Fruit fly (Drosophila melanogaster) whole organism, embryonic: ENCODE data around the gene CG1607.
A peak's percentile ranks its signal among the peaks of the same experiment; 100 is the strongest.

Source experiments
- ATbp ChIP-seq: fragments of 200-800 bp; sonication (Bioruptor generic); optimal IDR thresholded peaks from 2 replicates; lab custom pipeline; 2017; ENCODE audit warnings: missing biosample characterization, mild to moderate bottlenecking, missing genetic modification characterization, missing genetic modification reagents
- B-H1 ChIP-seq: fragments of 200-800 bp; sonication (Bioruptor generic); IDR thresholded peaks from 3 replicates; pipeline ENCODE4 v1.3.6; 2022; ENCODE audit warnings: missing biosample characterization, missing genetic modification characterization
- CG10274 ChIP-seq: fragments of 200-800 bp; sonication (Bioruptor generic); optimal IDR thresholded peaks from 3 replicates; lab custom pipeline; 2017; ENCODE audit warnings: missing biosample characterization, mild to moderate bottlenecking, missing genetic modification characterization
- CG10431 ChIP-seq: fragments of 200-800 bp; sonication (Bioruptor generic); optimal IDR thresholded peaks from 3 replicates; lab custom pipeline; 2018; ENCODE audit warnings: missing biosample characterization, mild to moderate bottlenecking, missing genetic modification characterization
- CG10654 ChIP-seq: fragments of 200-800 bp; sonication (Bioruptor generic); optimal IDR thresholded peaks from 2 replicates; lab custom pipeline; 2016; ENCODE audit warnings: missing biosample characterization, missing genetic modification characterization
- CG12391 ChIP-seq: fragments of 200-800 bp; sonication (Bioruptor generic); optimal IDR thresholded peaks from 3 replicates; lab custom pipeline; 2018; ENCODE audit warnings: missing biosample characterization, mild to moderate bottlenecking, missing genetic modification characterization, moderate library complexity
- CG13123 ChIP-seq: fragments of 200-800 bp; sonication (Bioruptor generic); optimal IDR thresholded peaks from 2 replicates; lab custom pipeline; 2016; ENCODE audit warnings: missing biosample characterization, missing genetic modification characterization
- CG14014 ChIP-seq: fragments of 200-800 bp; sonication (Bioruptor generic); IDR thresholded peaks from 2 replicates; pipeline ENCODE4 v1.3.6; 2022; ENCODE audit warnings: missing biosample characterization, missing genetic modification characterization
- CG1529 ChIP-seq: fragments of 200-800 bp; sonication (Bioruptor generic); optimal IDR thresholded peaks from 3 replicates; lab custom pipeline; 2018; ENCODE audit warnings: missing biosample characterization, missing genetic modification characterization
- CG16779 ChIP-seq: fragments of 200-800 bp; sonication (Bioruptor generic); IDR thresholded peaks from 2 replicates; pipeline ENCODE4 v1.3.6; 2022; ENCODE audit warnings: missing biosample characterization, missing genetic modification characterization
- CG18011 ChIP-seq: fragments of 200-800 bp; sonication (Bioruptor generic); optimal IDR thresholded peaks from 2 replicates; lab custom pipeline; 2017; ENCODE audit warnings: missing biosample characterization, missing genetic modification characterization, mild to moderate bottlenecking, moderate library complexity, missing genotype
- CG2712 ChIP-seq: fragments of 200-800 bp; optimal IDR thresholded peaks from 3 replicates; lab custom pipeline; 2019; ENCODE audit warnings: missing biosample characterization, mild to moderate bottlenecking, missing genetic modification characterization, moderate library complexity
- CG32532 ChIP-seq: fragments of 200-800 bp; sonication (Bioruptor generic); IDR thresholded peaks from 2 replicates; pipeline ENCODE4 v1.3.6; 2022; ENCODE audit warnings: missing biosample characterization, missing genetic modification characterization
- CG4854 ChIP-seq: fragments of 200-800 bp; sonication (Bioruptor generic); optimal IDR thresholded peaks from 2 replicates; lab custom pipeline; 2016; ENCODE audit warnings: missing biosample characterization, missing genetic modification characterization, inconsistent platforms
- CG5953 ChIP-seq: fragments of 200-800 bp; sonication (Bioruptor generic); IDR thresholded peaks from 2 replicates; pipeline ENCODE4 v1.3.6; 2022; ENCODE audit warnings: missing biosample characterization, missing genetic modification characterization
- CG6175 ChIP-seq: fragments of 200-800 bp; sonication (Bioruptor generic); IDR thresholded peaks from 3 replicates; pipeline ENCODE4 v1.3.6; 2022; ENCODE audit warnings: missing biosample characterization, missing genetic modification characterization
- CG7745 ChIP-seq: fragments of 200-800 bp; sonication (Bioruptor generic); optimal IDR thresholded peaks from 2 replicates; lab custom pipeline; 2018; ENCODE audit warnings: missing biosample characterization, mild to moderate bottlenecking, missing genetic modification characterization, moderate library complexity
- CG8944 ChIP-seq: fragments of 200-800 bp; sonication (Bioruptor generic); optimal IDR thresholded peaks from 3 replicates; lab custom pipeline; 2016; ENCODE audit warnings: missing biosample characterization, missing genetic modification characterization
- CTCF ChIP-seq: fragments of 200-800 bp; sonication (Bioruptor generic); optimal IDR thresholded peaks from 2 replicates; lab custom pipeline; 2017; ENCODE audit warnings: missing biosample characterization, mild to moderate bottlenecking, missing genetic modification characterization, moderate library complexity
- Dad ChIP-seq: fragments of 200-800 bp; sonication (Bioruptor generic); optimal IDR thresholded peaks from 3 replicates; lab custom pipeline; 2016; ENCODE audit warnings: missing biosample characterization, missing genetic modification characterization
- Dll ChIP-seq: fragments of 200-800 bp; sonication (Bioruptor generic); IDR thresholded peaks from 4 replicates; pipeline ENCODE4 v1.3.6; 2022; ENCODE audit warnings: missing biosample characterization, missing genetic modification characterization; ENCODE audit not compliant: partially characterized antibody
- Doc3 ChIP-seq: fragments of 200-800 bp; sonication (Bioruptor generic); IDR thresholded peaks from 3 replicates; pipeline ENCODE4 v1.3.6; 2022; ENCODE audit warnings: missing biosample characterization, missing genetic modification characterization; ENCODE audit not compliant: partially characterized antibody
- Elba2 ChIP-seq: fragments of 200-800 bp; sonication (Bioruptor generic); optimal IDR thresholded peaks from 3 replicates; lab custom pipeline; 2016; ENCODE audit warnings: missing biosample characterization, missing genetic modification characterization
- Fer2 ChIP-seq: fragments of 200-800 bp; sonication (Bioruptor generic); optimal IDR thresholded peaks from 2 replicates; lab custom pipeline; 2018; ENCODE audit warnings: missing biosample characterization, mild to moderate bottlenecking, missing genetic modification characterization, moderate library complexity
- HLH54F ChIP-seq: fragments of 200-800 bp; sonication (Bioruptor generic); optimal IDR thresholded peaks from 3 replicates; lab custom pipeline; 2016; ENCODE audit warnings: missing biosample characterization, missing genetic modification characterization
- HLHmδ ChIP-seq: fragments of 200-800 bp; sonication (Bioruptor generic); optimal IDR thresholded peaks from 2 replicates; lab custom pipeline; 2018; ENCODE audit warnings: missing biosample characterization, mild to moderate bottlenecking, missing genetic modification characterization, moderate library complexity
- Med ChIP-seq: fragments of 200-800 bp; sonication (Bioruptor generic); peaks from one replicate; lab custom pipeline; 2016; ENCODE audit warnings: missing biosample characterization, missing genetic modification characterization, mild to moderate bottlenecking, inconsistent platforms, moderate library complexity
- Scr ChIP-seq: fragments of 200-800 bp; sonication (Bioruptor generic); IDR thresholded peaks from 2 replicates; pipeline ENCODE4 v1.3.6; 2022; ENCODE audit warnings: missing biosample characterization, missing genetic modification characterization; ENCODE audit not compliant: partially characterized antibody
- Side ChIP-seq: fragments of 200-800 bp; sonication (Bioruptor generic); optimal IDR thresholded peaks from 2 replicates; lab custom pipeline; 2016; ENCODE audit warnings: missing biosample characterization, missing genetic modification characterization
- Spps ChIP-seq: fragments of 200-800 bp; sonication (Bioruptor generic); optimal IDR thresholded peaks from 2 replicates; lab custom pipeline; 2018; ENCODE audit warnings: missing biosample characterization, mild to moderate bottlenecking, missing genetic modification characterization
- ab ChIP-seq: fragments of 200-800 bp; sonication (Bioruptor generic); optimal IDR thresholded peaks from 2 replicates; lab custom pipeline; 2016; ENCODE audit warnings: missing biosample characterization, missing genetic modification characterization
- bigmax ChIP-seq: fragments of 200-800 bp; sonication (Bioruptor generic); optimal IDR thresholded peaks from 2 replicates; lab custom pipeline; 2018; ENCODE audit warnings: missing biosample characterization, mild to moderate bottlenecking, missing genetic modification characterization
- bowl ChIP-seq: fragments of 200-800 bp; sonication (Bioruptor generic); IDR thresholded peaks from 2 replicates; pipeline ENCODE4 v1.3.6; 2022; ENCODE audit warnings: missing biosample characterization, missing genetic modification characterization
- br ChIP-seq: fragments of >200 bp; optimal IDR thresholded peaks from 2 replicates; lab custom pipeline; 2017
- btn ChIP-seq: fragments of 200-800 bp; sonication (Bioruptor generic); optimal IDR thresholded peaks from 2 replicates; lab custom pipeline; 2016; ENCODE audit warnings: missing biosample characterization, missing genetic modification characterization
- cad ChIP-seq: fragments of >200 bp; optimal IDR thresholded peaks from 2 replicates; lab custom pipeline; 2017; ENCODE audit warnings: missing biosample characterization, missing genetic modification characterization
- cas ChIP-seq: fragments of 200-800 bp; sonication (Bioruptor generic); IDR thresholded peaks from 2 replicates; pipeline ENCODE4 v1.3.6; 2022; ENCODE audit warnings: missing biosample characterization, missing genetic modification characterization
- chif ChIP-seq, 2 experiments: fragments of 200-800 bp; sonication (Bioruptor generic); optimal IDR thresholded peaks; 3 replicates each; lab custom pipeline; 2016; ENCODE audit warnings: missing biosample characterization in 2 of 2, missing genetic modification characterization in 2 of 2
- emc ChIP-seq: fragments of 200-800 bp; sonication (Bioruptor generic); optimal IDR thresholded peaks from 2 replicates; lab custom pipeline; 2016; ENCODE audit warnings: missing biosample characterization, missing genetic modification characterization
- exex ChIP-seq: fragments of 200-800 bp; sonication (Bioruptor generic); optimal IDR thresholded peaks from 4 replicates; lab custom pipeline; 2018; ENCODE audit warnings: missing biosample characterization, mild to moderate bottlenecking, missing genetic modification characterization, moderate library complexity
- gsb ChIP-seq: fragments of 200-800 bp; sonication (Bioruptor generic); IDR thresholded peaks from 2 replicates; pipeline ENCODE4 v1.3.6; 2022; ENCODE audit warnings: missing biosample characterization, missing genetic modification characterization
- inv ChIP-seq: fragments of 200-800 bp; sonication (Bioruptor generic); IDR thresholded peaks from 2 replicates; pipeline ENCODE4 v1.3.6; 2022; ENCODE audit warnings: missing biosample characterization, missing genetic modification characterization; ENCODE audit not compliant: partially characterized antibody
- jing ChIP-seq: fragments of 200-800 bp; sonication (Bioruptor generic); optimal IDR thresholded peaks from 2 replicates; lab custom pipeline; 2018; ENCODE audit warnings: missing biosample characterization, mild to moderate bottlenecking, missing genetic modification characterization
- nau ChIP-seq: fragments of 200-800 bp; sonication (Bioruptor generic); optimal IDR thresholded peaks from 3 replicates; lab custom pipeline; 2017; ENCODE audit warnings: missing biosample characterization, mild to moderate bottlenecking, missing genetic modification characterization, missing genetic modification reagents
- nmo ChIP-seq: fragments of 200-800 bp; sonication (Bioruptor generic); optimal IDR thresholded peaks from 2 replicates; lab custom pipeline; 2018; ENCODE audit warnings: missing biosample characterization, mild to moderate bottlenecking, missing genetic modification characterization, moderate library complexity
- pita ChIP-seq: fragments of 200-800 bp; sonication (Bioruptor generic); optimal IDR thresholded peaks from 2 replicates; lab custom pipeline; 2017; ENCODE audit warnings: missing biosample characterization, mild to moderate bottlenecking, missing genetic modification characterization
- ttk ChIP-seq: fragments of 200-800 bp; sonication (Bioruptor generic); IDR thresholded peaks from 2 replicates; pipeline ENCODE4 v2.1.2; 2022; ENCODE audit warnings: missing biosample characterization, missing genetic modification characterization
- twi ChIP-seq: fragments of 200-800 bp; optimal IDR thresholded peaks from 2 replicates; lab custom pipeline; 2019; ENCODE audit warnings: missing biosample characterization, mild to moderate bottlenecking, missing genetic modification characterization, moderate library complexity
- vfl ChIP-seq: fragments of 200-800 bp; sonication (Bioruptor generic); optimal IDR thresholded peaks from 2 replicates; lab custom pipeline; 2016; ENCODE audit warnings: missing biosample characterization, missing genetic modification characterization
- yki ChIP-seq: fragments of >200 bp; optimal IDR thresholded peaks from 3 replicates; lab custom pipeline; 2018

Gene CG1607

dm6 chr3R:31404499-31405276 lies 22.8 kb downstream of the CG1607 start, which contains the start of gene Gprk2 (continued):
- TF ChIP-seq CG14014 (GFP tag; lab: Robert Waterston, UW) (peak; percentile 100), chif (GFP tag; optimal IDR thresholded peaks at IDR 0.05; lab: Kevin White, UChicago) (peak; percentile 100), B-H1 (GFP tag; lab: Robert Waterston, UW) (peak; percentile 100), CTCF (GFP tag; lab: Kevin White, UChicago) (peak; percentile 81), ATbp (GFP tag; lab: Kevin White, UChicago) (peak; percentile 100), CG4854 (peak; percentile 100), CG18011 (GFP tag; lab: Kevin White, UChicago) (peak; percentile 94), HLHmδ (no peak), nau (GFP tag; lab: Kevin White, UChicago) (peak; percentile 100), jing (peak; percentile 100), CG16779 (peak; percentile 100), Side (GFP tag; lab: Kevin White, UChicago) (peak; percentile 100), inv (GFP tag; lab: Robert Waterston, UW) (peak; percentile 22; the same call in 1 of the 2 replicates), HLH54F (GFP tag; lab: Kevin White, UChicago) (peak; percentile 100), gsb (GFP tag; lab: Robert Waterston, UW) (peak; percentile 100), CG10274 (GFP tag; lab: Kevin White, UChicago) (peak; percentile 100), btn (GFP tag; lab: Kevin White, UChicago) (peak; percentile 100), CG8944 (GFP tag; lab: Kevin White, UChicago) (peak; percentile 100), Elba2 (GFP tag; lab: Kevin White, UChicago) (peak; percentile 86), yki (lab: Kevin White, UChicago) (no peak), CG10654 (GFP tag; lab: Kevin White, UChicago) (peak; percentile 100), bowl (GFP tag; lab: Robert Waterston, UW) (peak; percentile 100), nmo (GFP tag; lab: Kevin White, UChicago) (peak; percentile 100), emc (GFP tag; lab: Kevin White, UChicago) (peak; percentile 99), Spps (tag; lab: Kevin White, UChicago) (peak; percentile 99), Fer2 (tag; lab: Kevin White, UChicago) (peak; percentile 99), ab (GFP tag; lab: Kevin White, UChicago) (peak; percentile 99), CG1529 (GFP tag; lab: Kevin White, UChicago) (peak; percentile 100), ttk (GFP tag; lab: Robert Waterston, UW) (peak; percentile 100), br (lab: Kevin White, UChicago) (no peak), CG12391 (tag; lab: Kevin White, UChicago) (peak; percentile 100), bigmax (GFP tag; lab: Kevin White, UChicago) (peak; percentile 89), vfl (peak; percentile 100), CG32532 (peak; percentile 100), CG10431 (GFP tag; lab: Kevin White, UChicago) (peak; percentile 97), CG7745 (tag; lab: Kevin White, UChicago) (peak; percentile 92), CG2712 (tag; lab: Kevin White, UChicago) (peak; percentile 100), CG5953 (peak; percentile 100), Doc3 (no peak), Dad (GFP tag; lab: Kevin White, UChicago) (peak; percentile 100), CG6175 (GFP tag; lab: Robert Waterston, UW) (peak; percentile 100), Med (GFP tag; lab: Kevin White, UChicago) (peak; percentile 100), Scr (no peak), exex (peak; percentile 96), cas (GFP tag; lab: Robert Waterston, UW) (peak; percentile 100), twi (tag; lab: Kevin White, UChicago) (peak; percentile 99), CG13123 (peak; percentile 99), pita (GFP tag; lab: Kevin White, UChicago) (no peak), Dll (GFP tag; lab: Robert Waterston, UW) (0 out of 4 replicates have a peak, but pooled peaks have one; percentile 23), cad (GFP tag; lab: Kevin White, UChicago) (no peak)
